Worm (Caenorhabditis elegans) whole organism, mixed stage, embryonic: ENCODE data around the gene pitr-3.

Source experiments
- ces-1 ChIP-seq: fragments of 150-350 bp; optimal IDR thresholded peaks from 2 replicates; lab custom pipeline; 2014; ENCODE audit warnings: missing biosample characterization, missing genetic modification reagents, missing genetic modification characterization
- nhr-237 ChIP-seq: fragments of 150-350 bp; optimal IDR thresholded peaks from 2 replicates; lab custom pipeline; 2014; ENCODE audit warnings: missing biosample characterization, missing genetic modification characterization
- pha-4 ChIP-seq: fragments of 150-350 bp; optimal IDR thresholded peaks from 2 replicates; lab custom pipeline; 2018; ENCODE audit warnings: missing biosample characterization, missing genetic modification reagents, missing genetic modification characterization
- snpc-4 ChIP-seq: fragments of 150-350 bp; optimal IDR thresholded peaks from 2 replicates; lab custom pipeline; 2014; ENCODE audit warnings: missing biosample characterization, missing genetic modification characterization
- unc-62 ChIP-seq: fragments of 150-350 bp; optimal IDR thresholded peaks from 2 replicates; lab custom pipeline; 2014; ENCODE audit warnings: missing biosample characterization, missing genetic modification reagents, missing genetic modification characterization
- ztf-11 ChIP-seq: fragments of 150-350 bp; optimal IDR thresholded peaks from 2 replicates; lab custom pipeline; 2014; ENCODE audit warnings: missing biosample characterization, missing genetic modification characterization

ce11 chrV:9141297-9141696, at the start of gene pitr-3:
- TF ChIP-seq unc-62 (GFP tag; lab: Kevin White, UChicago) (no peak), ces-1 (no peak), pha-4 (tag; lab: Kevin White, UChicago) (no peak), nhr-237 (tag; lab: Kevin White, UChicago) (no peak), ztf-11 (tag; lab: Kevin White, UChicago) (no peak), snpc-4 (tag; lab: Kevin White, UChicago) (no peak)
